Worm (Caenorhabditis elegans) whole organism, young adult: ENCODE measurements around the gene unc-79.

Experiments
- C06A6.2 ChIP-seq: fragments of 200-800 bp; sonication (Bioruptor generic); conservative IDR thresholded peaks from 2 replicates; pipeline ENCODE4 v1.3.6; 2022; ENCODE audit warnings: missing genetic modification characterization, missing compliant biosample characterization
- F33H1.4 ChIP-seq: fragments of 200-800 bp; sonication (Bioruptor generic); IDR thresholded peaks from 2 replicates; pipeline ENCODE4 v1.3.6; 2022; ENCODE audit warnings: missing genetic modification reagents, missing genetic modification characterization, missing compliant biosample characterization
- F52B5.7 ChIP-seq: sonication (generic microtip); optimal IDR thresholded peaks from 2 replicates; lab custom pipeline; 2016; ENCODE audit warnings: mild to moderate bottlenecking, missing genetic modification characterization, missing compliant biosample characterization
- K11D2.4 ChIP-seq: fragments of 200-800 bp; sonication (Bioruptor generic); IDR thresholded peaks from 2 replicates; pipeline ENCODE4 v1.3.6; 2022; ENCODE audit warnings: missing genetic modification reagents, missing genetic modification characterization, missing compliant biosample characterization
- K12H6.12 ChIP-seq: fragments of 200-800 bp; sonication (Bioruptor generic); optimal IDR thresholded peaks from 2 replicates; lab custom pipeline; 2018; ENCODE audit warnings: mild to moderate bottlenecking, missing genetic modification characterization, missing compliant biosample characterization
- Y79H2A.3 ChIP-seq: fragments of 200-800 bp; sonication (Bioruptor generic); conservative IDR thresholded peaks from 2 replicates; pipeline ENCODE4 v1.3.6; 2022; ENCODE audit warnings: missing genetic modification reagents, missing genetic modification characterization, missing compliant biosample characterization
- Y95B8A.8 ChIP-seq: fragments of 200-800 bp; sonication (Bioruptor generic); IDR thresholded peaks from 2 replicates; pipeline ENCODE4 v1.3.6; 2022; ENCODE audit warnings: missing genetic modification reagents, missing genetic modification characterization, missing compliant biosample characterization
- akir-1 ChIP-seq: fragments of 200-800 bp; sonication (Bioruptor generic); optimal IDR thresholded peaks from 2 replicates; lab custom pipeline; 2018; ENCODE audit warnings: mild to moderate bottlenecking, missing genetic modification characterization, moderate library complexity, missing compliant biosample characterization
- ama-1 ChIP-seq, 3 experiments: fragments of 150-350 bp in 1 of 3; sonication (generic microtip) in 2 of 3; optimal IDR thresholded peaks; 2 replicates each; lab custom pipeline; 2014 to 2018; ENCODE audit warnings: missing biosample characterization in 2 of 3, missing genetic modification characterization in 2 of 3, missing genetic modification reagents in 2 of 3
- aptf-3 ChIP-seq: fragments of 200-800 bp; sonication (Bioruptor generic); IDR thresholded peaks from 2 replicates; pipeline ENCODE4 v1.3.6; 2022; ENCODE audit warnings: missing genetic modification characterization, missing compliant biosample characterization
- atf-7 ChIP-seq: sonication (generic microtip); optimal IDR thresholded peaks from 2 replicates; lab custom pipeline; 2017; ENCODE audit warnings: mild to moderate bottlenecking, missing genetic modification characterization, missing compliant biosample characterization
- attf-3 ChIP-seq: fragments of 200-800 bp; sonication (Bioruptor generic); conservative IDR thresholded peaks from 2 replicates; pipeline ENCODE4 v1.3.6; 2022; ENCODE audit warnings: missing genetic modification reagents, missing genetic modification characterization, missing compliant biosample characterization
- attf-5 ChIP-seq: fragments of 200-800 bp; sonication (Bioruptor generic); optimal IDR thresholded peaks from 2 replicates; lab custom pipeline; 2018; ENCODE audit warnings: mild to moderate bottlenecking, missing genetic modification characterization, missing compliant biosample characterization
- attf-6 ChIP-seq: fragments of 200-800 bp; sonication (Bioruptor generic); IDR thresholded peaks from 2 replicates; pipeline ENCODE4 v1.3.6; 2022; ENCODE audit warnings: missing genetic modification reagents, missing genetic modification characterization, missing compliant biosample characterization
- cebp-2 ChIP-seq: fragments of 200-800 bp; sonication (Bioruptor generic); IDR thresholded peaks from 2 replicates; pipeline ENCODE4 v1.3.6; 2022; ENCODE audit warnings: missing genetic modification characterization, missing compliant biosample characterization
- chd-7 ChIP-seq: sonication (generic microtip); optimal IDR thresholded peaks from 2 replicates; lab custom pipeline; 2016; ENCODE audit warnings: mild to moderate bottlenecking, missing genetic modification characterization, moderate library complexity, missing compliant biosample characterization
- dox-1 ChIP-seq: fragments of 200-800 bp; sonication (Bioruptor generic); IDR thresholded peaks from 2 replicates; pipeline ENCODE4 v1.3.6; 2022; ENCODE audit warnings: missing genetic modification reagents, missing genetic modification characterization, missing compliant biosample characterization
- dpff-1 ChIP-seq: sonication (generic microtip); optimal IDR thresholded peaks from 2 replicates; lab custom pipeline; 2017; ENCODE audit warnings: mild to moderate bottlenecking, missing genetic modification characterization, missing compliant biosample characterization
- dpl-1 ChIP-seq: fragments of 150-350 bp; optimal IDR thresholded peaks from 2 replicates; lab custom pipeline; 2014; ENCODE audit warnings: missing biosample characterization, missing genetic modification reagents, missing genetic modification characterization
- efl-1 ChIP-seq: fragments of 150-350 bp; optimal IDR thresholded peaks from 2 replicates; lab custom pipeline; 2014; ENCODE audit warnings: missing biosample characterization, missing genetic modification reagents, missing genetic modification characterization
- egl-18 ChIP-seq: fragments of 200-800 bp; sonication (Bioruptor generic); IDR thresholded peaks from 2 replicates; pipeline ENCODE4 v1.3.6; 2022; ENCODE audit warnings: missing genetic modification reagents, missing genetic modification characterization, missing compliant biosample characterization
- gei-17 ChIP-seq: fragments of 200-800 bp; sonication (Bioruptor generic); optimal IDR thresholded peaks from 2 replicates; lab custom pipeline; 2018; ENCODE audit warnings: mild to moderate bottlenecking, missing genetic modification characterization, missing compliant biosample characterization
- him-1 ChIP-seq: sonication (generic microtip); optimal IDR thresholded peaks from 2 replicates; lab custom pipeline; 2016; ENCODE audit warnings: missing genotype, missing genetic modification reagents, missing genetic modification characterization, missing compliant biosample characterization
- hmg-1.2 ChIP-seq: fragments of 200-800 bp; sonication (Bioruptor generic); IDR thresholded peaks from 2 replicates; pipeline ENCODE4 v1.3.6; 2022; ENCODE audit warnings: missing genetic modification reagents, missing genetic modification characterization, missing compliant biosample characterization
- hrde-1 ChIP-seq: sonication (generic microtip); optimal IDR thresholded peaks from 2 replicates; lab custom pipeline; 2016; ENCODE audit warnings: missing genetic modification characterization, mild to moderate bottlenecking, missing compliant biosample characterization, moderate library complexity, missing genotype, missing genetic modification reagents, borderline replicate concordance
- let-607 ChIP-seq, 2 experiments: fragments of 200-800 bp in 1 of 2; sonication (Bioruptor generic) in 1 of 2; sonication (generic microtip) in 1 of 2; optimal IDR thresholded peaks; 2 replicates each; lab custom pipeline; 2016 to 2018; ENCODE audit warnings: mild to moderate bottlenecking in 2 of 2, missing compliant biosample characterization in 2 of 2, missing genetic modification characterization in 2 of 2, moderate library complexity in 2 of 2, missing genotype in 1 of 2
- lin-35 ChIP-seq, 3 experiments: fragments of 150-350 bp in 2 of 3; sonication (generic microtip) in 1 of 3; optimal IDR thresholded peaks; 2 replicates each; lab custom pipeline; 2014 to 2018; ENCODE audit warnings: missing biosample characterization in 3 of 3, missing genetic modification characterization in 3 of 3, missing genetic modification reagents in 3 of 3
- lin-54 ChIP-seq: fragments of 200-800 bp; sonication (Bioruptor generic); optimal IDR thresholded peaks from 2 replicates; lab custom pipeline; 2018; ENCODE audit warnings: mild to moderate bottlenecking, missing genetic modification characterization, missing compliant biosample characterization
- lsy-27 ChIP-seq: sonication (generic microtip); optimal IDR thresholded peaks from 2 replicates; lab custom pipeline; 2017; ENCODE audit warnings: missing genetic modification characterization, mild to moderate bottlenecking, missing compliant biosample characterization, antibody characterized with exemption, missing genotype, borderline replicate concordance; ENCODE audit not compliant: insufficient read depth
- mcd-1 ChIP-seq: fragments of 200-800 bp; sonication (Bioruptor generic); IDR thresholded peaks from 2 replicates; pipeline ENCODE4 v1.3.6; 2022; ENCODE audit warnings: missing genetic modification reagents, missing genetic modification characterization, missing compliant biosample characterization
- mel-28 ChIP-seq: sonication (generic microtip); optimal IDR thresholded peaks from 2 replicates; lab custom pipeline; 2016; ENCODE audit warnings: borderline replicate concordance, mild to moderate bottlenecking, missing genetic modification characterization, missing compliant biosample characterization
- nfya-2 ChIP-seq: fragments of 200-800 bp; sonication (Bioruptor generic); IDR thresholded peaks from 2 replicates; pipeline ENCODE4 v1.3.6; 2022; ENCODE audit warnings: missing genetic modification reagents, missing genetic modification characterization, missing compliant biosample characterization
- nfyb-1 ChIP-seq: fragments of 200-800 bp; sonication (Bioruptor generic); IDR thresholded peaks from 2 replicates; pipeline ENCODE4 v1.3.6; 2022; ENCODE audit warnings: missing genetic modification reagents, missing genetic modification characterization, missing compliant biosample characterization
- nhr-27 ChIP-seq: fragments of 200-800 bp; sonication (Bioruptor generic); optimal IDR thresholded peaks from 2 replicates; lab custom pipeline; 2018; ENCODE audit warnings: mild to moderate bottlenecking, missing genetic modification characterization, moderate library complexity, missing compliant biosample characterization
- nhr-80 ChIP-seq: sonication (generic microtip); optimal IDR thresholded peaks from 2 replicates; lab custom pipeline; 2016; ENCODE audit warnings: missing genetic modification characterization, missing compliant biosample characterization
- nhr-90 ChIP-seq: sonication (generic microtip); optimal IDR thresholded peaks from 2 replicates; lab custom pipeline; 2016; ENCODE audit warnings: missing genotype, mild to moderate bottlenecking, missing genetic modification characterization, missing compliant biosample characterization
- pha-4 ChIP-seq: fragments of 150-350 bp; sonication (generic microtip); optimal IDR thresholded peaks from 2 replicates; lab custom pipeline; 2014; ENCODE audit warnings: missing biosample characterization, missing genetic modification reagents, missing genetic modification characterization
- sea-2 ChIP-seq: fragments of 200-800 bp; sonication (Bioruptor generic); IDR thresholded peaks from 2 replicates; pipeline ENCODE4 v1.3.6; 2022; ENCODE audit warnings: missing genetic modification characterization, missing compliant biosample characterization
- snpc-1.3 ChIP-seq: sonication (generic microtip); optimal IDR thresholded peaks from 2 replicates; lab custom pipeline; 2017; ENCODE audit warnings: missing genetic modification characterization, mild to moderate bottlenecking, missing compliant biosample characterization, antibody characterized with exemption, moderate library complexity, missing genotype, missing genetic modification reagents; ENCODE audit not compliant: insufficient read depth
- tbp1 ChIP-seq: fragments of 200-800 bp; sonication (Bioruptor generic); optimal IDR thresholded peaks from 2 replicates; lab custom pipeline; 2018; ENCODE audit warnings: mild to moderate bottlenecking, missing genetic modification characterization, missing compliant biosample characterization
- tlf-1 ChIP-seq: fragments of 200-800 bp; sonication (Bioruptor generic); optimal IDR thresholded peaks from 2 replicates; lab custom pipeline; 2018; ENCODE audit warnings: mild to moderate bottlenecking, missing genetic modification characterization, missing compliant biosample characterization
- zfh-2 ChIP-seq: fragments of 200-800 bp; sonication (Bioruptor generic); conservative IDR thresholded peaks from 2 replicates; pipeline ENCODE4 v1.3.6; 2022; ENCODE audit warnings: missing genetic modification reagents, missing genetic modification characterization, missing compliant biosample characterization
- ztf-26 ChIP-seq: sonication (generic microtip); optimal IDR thresholded peaks from 2 replicates; lab custom pipeline; 2017; ENCODE audit warnings: missing genetic modification characterization, missing compliant biosample characterization
- ztf-3 ChIP-seq: fragments of 200-800 bp; sonication (Bioruptor generic); optimal IDR thresholded peaks from 2 replicates; lab custom pipeline; 2018; ENCODE audit warnings: mild to moderate bottlenecking, missing genetic modification characterization, missing compliant biosample characterization
- ztf-6 ChIP-seq: fragments of 200-800 bp; sonication (Bioruptor generic); IDR thresholded peaks from 2 replicates; pipeline ENCODE4 v1.3.6; 2022; ENCODE audit warnings: missing genetic modification reagents, missing genetic modification characterization, missing compliant biosample characterization

unc-79 gene

ce11 chrIII:4039775-4040174 lies 26.7 kb upstream of the unc-79 start:
- TF ChIP-seq zfh-2 (GFP tag; lab: Robert Waterston, UW) = no peak
- TF ChIP-seq nhr-80 (tag; lab: Kevin White, UChicago) = peak; percentile 87

ce11 chrIII:4049150-4049549 lies 17.3 kb upstream of the unc-79 start:
- TF ChIP-seq F33H1.4 (GFP tag; lab: Robert Waterston, UW) = no peak
- TF ChIP-seq dox-1 (GFP tag; lab: Robert Waterston, UW) = no peak
- TF ChIP-seq nhr-27 (tag; lab: Kevin White, UChicago) = no peak
- TF ChIP-seq aptf-3 = no peak
- no peak for TF ChIP-seq nfya-2
- TF ChIP-seq him-1 (tag; lab: Kevin White, UChicago) = no peak
- TF ChIP-seq tbp1 (GFP tag; lab: Kevin White, UChicago) = no peak
- no peak for TF ChIP-seq hrde-1
- TF ChIP-seq mel-28 (tag; lab: Kevin White, UChicago) = no peak
- TF ChIP-seq tlf-1 (GFP tag; lab: Kevin White, UChicago) = no peak
- TF ChIP-seq, all 124 proteins: peak for 0

DNA sequence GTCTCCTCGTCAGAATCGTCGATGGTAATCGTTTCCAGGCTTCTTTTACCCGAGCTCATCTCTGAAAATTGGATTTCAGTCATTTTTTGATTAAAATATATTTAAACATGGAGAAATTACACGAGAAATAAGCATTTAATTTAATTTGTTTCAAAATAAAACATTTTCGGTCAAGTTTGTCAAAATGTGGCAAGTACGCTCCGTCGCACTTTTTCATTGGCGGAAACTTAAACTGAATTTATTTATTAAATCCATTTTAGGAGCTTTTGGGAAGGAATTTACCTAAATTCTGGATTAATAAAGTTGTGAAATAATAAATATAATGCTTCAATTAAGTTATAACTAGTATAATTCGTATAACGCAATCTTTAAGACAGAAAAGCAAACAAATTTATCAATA lies 8.5 kb upstream of the unc-79 start, which contains the start of gene rcq-5:
TSS of gene rcq-5 (minus strand) at position 83 of the 400 bp plus-strand sequence.
- TF ChIP-seq sea-2 (GFP tag; lab: Robert Waterston, UW) = no peak
- no peak for TF ChIP-seq F52B5.7
- no peak for TF ChIP-seq egl-18
- TF ChIP-seq attf-6 = no peak
- TF ChIP-seq cebp-2 = no peak
- no peak for TF ChIP-seq snpc-1.3 (tag; lab: Kevin White, UChicago)
- TF ChIP-seq akir-1 = no peak
- TF ChIP-seq hmg-1.2 = no peak
- TF ChIP-seq let-607 (tag; optimal IDR thresholded peaks at IDR 0.05; lab: Kevin White, UChicago) = no peak
- TF ChIP-seq efl-1 (GFP tag; lab: Kevin White, UChicago) = peak; percentile 64
- TF ChIP-seq lin-35 (GFP tag; optimal IDR thresholded peaks at IDR 0.05; lab: Kevin White, UChicago) = peak in 1 of 3 experiments; percentile 58
- TF ChIP-seq lin-54 (GFP tag; lab: Kevin White, UChicago) = peak; percentile 57
- no peak for TF ChIP-seq ama-1 (optimal IDR thresholded peaks at IDR 0.05; lab: Kevin White, UChicago)
- TF ChIP-seq ama-1 (GFP tag; optimal IDR thresholded peaks at IDR 0.05; lab: Kevin White, UChicago) = no peak
- TF ChIP-seq attf-3 = no peak
- TF ChIP-seq lsy-27 (tag; lab: Kevin White, UChicago) = no peak
- peak; percentile 34 for TF ChIP-seq dpl-1 (GFP tag; lab: Kevin White, UChicago)
- no peak for TF ChIP-seq attf-5 (GFP tag; lab: Kevin White, UChicago)
- peak; percentile 78 for TF ChIP-seq mcd-1
- TF ChIP-seq ztf-3 (GFP tag; lab: Kevin White, UChicago) = no peak

ce11 chrIII:4058643-4059042 lies 7.8 kb upstream of the unc-79 start, which contains the start of gene his-69:
Gene his-69, minus strand, starts transcription at chrIII:4058743.
- TF ChIP-seq K11D2.4 (GFP tag; lab: Robert Waterston, UW) (no peak), atf-7 (tag; lab: Kevin White, UChicago) (no peak), ztf-6 (GFP tag; lab: Robert Waterston, UW) (no peak), chd-7 (tag; lab: Kevin White, UChicago) (no peak), C06A6.2 (GFP tag; lab: Robert Waterston, UW) (no peak), Y95B8A.8 (no peak), gei-17 (GFP tag; lab: Kevin White, UChicago) (no peak), lin-35 (GFP tag; optimal IDR thresholded peaks at IDR 0.05; lab: Kevin White, UChicago) (no peak), nhr-90 (tag; lab: Kevin White, UChicago) (no peak), pha-4 (no peak), nfyb-1 (GFP tag; lab: Robert Waterston, UW) (no peak), lsy-27 (tag; lab: Kevin White, UChicago) (no peak), K12H6.12 (no peak), hrde-1 (no peak), akir-1 (no peak), dpff-1 (tag; lab: Kevin White, UChicago) (no peak), Y79H2A.3 (GFP tag; lab: Robert Waterston, UW) (no peak), dox-1 (GFP tag; lab: Robert Waterston, UW) (no peak), ztf-26 (tag; lab: Kevin White, UChicago) (no peak)
